Fruit fly (Drosophila melanogaster) whole organism, prepupa: ENCODE data around the gene yuri.

Source experiments
- CG10631 ChIP-seq: fragments of 200-800 bp; sonication (Bioruptor generic); optimal IDR thresholded peaks from 2 replicates; lab custom pipeline; 2016; ENCODE audit warnings: missing biosample characterization, missing genetic modification characterization
- CG11294 ChIP-seq: fragments of 200-800 bp; sonication (Bioruptor generic); IDR thresholded peaks from 2 replicates; pipeline ENCODE4 v1.3.6; 2022; ENCODE audit warnings: missing biosample characterization, missing genetic modification characterization
- CG11762 ChIP-seq: fragments of 200-800 bp; sonication (Bioruptor generic); optimal IDR thresholded peaks from 3 replicates; lab custom pipeline; 2016; ENCODE audit warnings: missing biosample characterization, missing genetic modification characterization; ENCODE audit not compliant: insufficient read depth
- CG1621 ChIP-seq: fragments of 200-800 bp; sonication (Bioruptor generic); optimal IDR thresholded peaks from 3 replicates; lab custom pipeline; 2018; ENCODE audit warnings: missing biosample characterization, mild to moderate bottlenecking, missing genetic modification characterization
- CG31627 ChIP-seq: fragments of 200-800 bp; sonication (Bioruptor generic); optimal IDR thresholded peaks from 3 replicates; lab custom pipeline; 2016; ENCODE audit warnings: missing biosample characterization, missing genetic modification characterization
- CG32006 ChIP-seq: fragments of 200-800 bp; sonication (Bioruptor generic); optimal IDR thresholded peaks from 3 replicates; lab custom pipeline; 2017; ENCODE audit warnings: missing biosample characterization, mild to moderate bottlenecking, missing genetic modification characterization
- CG3919 ChIP-seq: fragments of 200-800 bp; sonication (Bioruptor generic); optimal IDR thresholded peaks from 3 replicates; lab custom pipeline; 2016; ENCODE audit warnings: missing biosample characterization, missing genetic modification characterization
- CG6163 ChIP-seq: fragments of 200-800 bp; sonication (Bioruptor generic); IDR thresholded peaks from 3 replicates; pipeline ENCODE4 v1.3.6; 2022; ENCODE audit warnings: missing biosample characterization, missing genetic modification characterization
- CG6792 ChIP-seq: fragments of 200-800 bp; sonication (Bioruptor generic); optimal IDR thresholded peaks from 3 replicates; lab custom pipeline; 2016; ENCODE audit warnings: missing biosample characterization, missing genetic modification characterization
- CG6808 ChIP-seq: fragments of 200-800 bp; sonication (Bioruptor generic); optimal IDR thresholded peaks from 3 replicates; lab custom pipeline; 2017; ENCODE audit warnings: missing biosample characterization, missing genetic modification characterization, mild to moderate bottlenecking, moderate library complexity, missing genetic modification reagents
- CG6854 ChIP-seq: fragments of 200-800 bp; sonication (Bioruptor generic); optimal IDR thresholded peaks from 2 replicates; lab custom pipeline; 2017; ENCODE audit warnings: missing biosample characterization, mild to moderate bottlenecking, missing genetic modification characterization
- CG7368 ChIP-seq: fragments of 200-800 bp; sonication (Bioruptor generic); optimal IDR thresholded peaks from 3 replicates; lab custom pipeline; 2016; ENCODE audit warnings: missing biosample characterization, missing genetic modification characterization
- CG8319 ChIP-seq: fragments of 200-800 bp; sonication (Bioruptor generic); optimal IDR thresholded peaks from 3 replicates; lab custom pipeline; 2016; ENCODE audit warnings: missing biosample characterization, missing genetic modification characterization
- CG9139 ChIP-seq: fragments of 200-800 bp; sonication (Bioruptor generic); optimal IDR thresholded peaks from 3 replicates; lab custom pipeline; 2017; ENCODE audit warnings: missing biosample characterization, mild to moderate bottlenecking, missing genetic modification characterization
- Eip75B ChIP-seq: fragments of 200-800 bp; sonication (Bioruptor generic); optimal IDR thresholded peaks from 3 replicates; lab custom pipeline; 2016; ENCODE audit warnings: missing biosample characterization, missing genetic modification characterization
- Eip78C ChIP-seq: fragments of 200-800 bp; sonication (Bioruptor generic); peaks from one replicate; lab custom pipeline; 2016; ENCODE audit warnings: missing biosample characterization, missing genetic modification characterization
- Gug ChIP-seq: fragments of 200-800 bp; sonication (Bioruptor generic); IDR thresholded peaks from 2 replicates; pipeline ENCODE4 v1.3.6; 2022; ENCODE audit warnings: missing biosample characterization, missing genetic modification characterization
- Hr39 ChIP-seq: fragments of 200-800 bp; sonication (Bioruptor generic); optimal IDR thresholded peaks from 2 replicates; lab custom pipeline; 2016; ENCODE audit warnings: missing biosample characterization, missing genetic modification characterization
- Hr4 ChIP-seq: fragments of 200-800 bp; sonication (Bioruptor generic); optimal IDR thresholded peaks from 3 replicates; lab custom pipeline; 2016; ENCODE audit warnings: missing biosample characterization, missing genetic modification characterization
- Lpt ChIP-seq: fragments of 200-800 bp; sonication (Bioruptor generic); optimal IDR thresholded peaks from 3 replicates; lab custom pipeline; 2016; ENCODE audit warnings: missing biosample characterization, missing genetic modification characterization
- OdsH ChIP-seq: fragments of 200-800 bp; sonication (Bioruptor generic); optimal IDR thresholded peaks from 3 replicates; lab custom pipeline; 2016; ENCODE audit warnings: missing biosample characterization, missing genetic modification characterization
- Sox15 ChIP-seq: fragments of 200-800 bp; sonication (Bioruptor generic); optimal IDR thresholded peaks from 3 replicates; lab custom pipeline; 2016; ENCODE audit warnings: missing biosample characterization, missing genetic modification characterization
- cyc ChIP-seq: fragments of 200-800 bp; sonication (Bioruptor generic); optimal IDR thresholded peaks from 3 replicates; lab custom pipeline; 2016; ENCODE audit warnings: missing biosample characterization, missing genetic modification characterization
- dsx ChIP-seq: fragments of 200-800 bp; optimal IDR thresholded peaks from 3 replicates; lab custom pipeline; 2019; ENCODE audit warnings: missing biosample characterization, mild to moderate bottlenecking, missing genetic modification characterization, moderate library complexity; ENCODE audit not compliant: poor library complexity, severe bottlenecking
- eg ChIP-seq: fragments of 200-800 bp; sonication (Bioruptor generic); IDR thresholded peaks from 3 replicates; pipeline ENCODE4 v1.3.6; 2022; ENCODE audit warnings: missing biosample characterization, missing genetic modification characterization
- esn ChIP-seq: fragments of 200-800 bp; sonication (Bioruptor generic); optimal IDR thresholded peaks from 2 replicates; lab custom pipeline; 2016; ENCODE audit warnings: missing biosample characterization, mild to moderate bottlenecking, missing genetic modification characterization, moderate library complexity
- fd59A ChIP-seq: fragments of 200-800 bp; sonication (Bioruptor generic); optimal IDR thresholded peaks from 2 replicates; lab custom pipeline; 2017; ENCODE audit warnings: missing biosample characterization, mild to moderate bottlenecking, missing genetic modification characterization, missing genetic modification reagents
- fd85E ChIP-seq: fragments of 200-800 bp; sonication (Bioruptor generic); optimal IDR thresholded peaks from 3 replicates; lab custom pipeline; 2016; ENCODE audit warnings: missing biosample characterization, missing genetic modification characterization
- fkh ChIP-seq: fragments of 200-800 bp; sonication (Bioruptor generic); optimal IDR thresholded peaks from 3 replicates; lab custom pipeline; 2017; ENCODE audit warnings: missing biosample characterization, mild to moderate bottlenecking, missing genetic modification characterization, moderate library complexity
- lz ChIP-seq: fragments of 200-800 bp; sonication (Bioruptor generic); optimal IDR thresholded peaks from 3 replicates; lab custom pipeline; 2016; ENCODE audit warnings: missing biosample characterization, missing genetic modification characterization
- net ChIP-seq: fragments of 200-800 bp; sonication (Bioruptor generic); optimal IDR thresholded peaks from 3 replicates; lab custom pipeline; 2016; ENCODE audit warnings: missing biosample characterization, missing genetic modification characterization
- salr ChIP-seq, 2 experiments: fragments of 200-800 bp; sonication (Bioruptor generic); optimal IDR thresholded peaks; 3 replicates each; lab custom pipeline; 2016 to 2018; ENCODE audit warnings: missing biosample characterization in 2 of 2, missing genetic modification characterization in 2 of 2, mild to moderate bottlenecking in 1 of 2
- svp ChIP-seq: fragments of 200-800 bp; sonication (Bioruptor generic); peaks from one replicate; lab custom pipeline; 2016; ENCODE audit warnings: missing biosample characterization, missing genetic modification characterization
- topi ChIP-seq: fragments of 200-800 bp; sonication (Bioruptor generic); optimal IDR thresholded peaks from 3 replicates; lab custom pipeline; 2016; ENCODE audit warnings: missing biosample characterization, missing genetic modification characterization
- vri ChIP-seq: fragments of 200-800 bp; sonication (Bioruptor generic); optimal IDR thresholded peaks from 3 replicates; lab custom pipeline; 2016; ENCODE audit warnings: missing biosample characterization, mild to moderate bottlenecking, missing genetic modification characterization

The yuri gene

DNA sequence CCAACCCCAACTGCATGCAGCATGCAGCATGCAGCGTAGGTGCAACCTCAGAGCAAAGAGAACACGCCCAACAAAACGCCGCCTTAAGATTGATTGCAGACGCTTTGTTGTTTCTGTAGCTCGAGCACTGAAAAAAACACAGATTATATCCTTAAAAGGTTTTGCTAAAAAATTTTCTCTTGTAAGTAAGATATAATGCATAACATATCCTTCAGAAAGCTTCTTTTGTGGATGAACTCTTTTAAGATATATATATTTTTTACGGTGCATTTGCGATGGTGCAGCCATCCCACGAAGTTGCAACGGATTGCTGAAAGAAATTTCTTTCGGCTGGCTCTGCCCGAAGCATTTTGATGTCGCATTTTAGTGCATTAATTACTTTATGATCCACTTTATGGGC lies 11.3 kb upstream of the yuri start (continued):
- TF ChIP-seq CG10631: peak; percentile 60
- no peak for TF ChIP-seq salr (GFP tag; optimal IDR thresholded peaks at IDR 0.05; lab: Kevin White, UChicago)
- peak; percentile 25 for TF ChIP-seq CG6854 (GFP tag; lab: Kevin White, UChicago)
- TF ChIP-seq CG11294: no peak
- no peak for TF ChIP-seq fkh (GFP tag; lab: Kevin White, UChicago)
- peak; percentile 68 for TF ChIP-seq cyc
- no peak for TF ChIP-seq Gug (GFP tag; lab: Robert Waterston, UW)
- TF ChIP-seq Hr4 (GFP tag; lab: Kevin White, UChicago): peak; percentile 27
- no peak for TF ChIP-seq Lpt
- TF ChIP-seq CG31627 (GFP tag; lab: Kevin White, UChicago): peak; percentile 60
- TF ChIP-seq CG1621 (tag; lab: Kevin White, UChicago): no peak
- TF ChIP-seq CG7368 (GFP tag; lab: Kevin White, UChicago): peak; percentile 18
- TF ChIP-seq dsx (GFP tag; lab: Kevin White, UChicago): peak; percentile 36
- peak; percentile 3 for TF ChIP-seq fd59A (GFP tag; lab: Kevin White, UChicago)
- no peak for TF ChIP-seq CG9139 (GFP tag; lab: Kevin White, UChicago)

DNA sequence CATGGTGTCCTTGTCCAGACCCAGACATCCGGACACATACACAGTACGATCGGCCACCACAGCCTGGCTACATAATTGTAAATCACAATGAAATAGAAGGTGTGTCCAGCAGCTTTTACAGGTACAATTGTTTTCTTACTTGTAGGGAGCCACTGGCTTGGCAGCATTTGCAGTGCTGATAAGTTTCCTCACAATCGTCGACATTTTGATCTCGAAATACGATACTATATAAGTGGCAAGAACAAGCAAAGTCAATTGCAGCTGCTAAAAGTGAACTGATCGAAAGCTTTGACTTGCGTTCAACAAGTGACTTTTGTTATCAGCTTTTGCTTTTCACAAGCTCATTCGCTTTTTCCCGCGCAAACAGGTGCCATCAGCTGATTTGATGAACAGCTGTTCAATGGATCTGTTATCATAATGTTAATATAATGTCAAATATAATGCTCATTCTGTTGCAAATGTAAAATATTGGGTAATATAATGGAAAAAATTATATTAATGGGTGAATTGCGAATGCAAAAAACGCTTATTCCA lies 10.4 kb upstream of the yuri start, which contains the start of gene UK114:
TSS of gene UK114 (minus strand) at position 309 of the 534 bp plus-strand sequence.
- TF ChIP-seq CG31627 (GFP tag; lab: Kevin White, UChicago) (no peak), lz (GFP tag; lab: Kevin White, UChicago) (no peak), CG11294 (no peak), dsx (GFP tag; lab: Kevin White, UChicago) (peak; percentile 22), CG32006 (GFP tag; lab: Kevin White, UChicago) (no peak), net (GFP tag; lab: Kevin White, UChicago) (no peak), fd59A (GFP tag; lab: Kevin White, UChicago) (no peak), CG3919 (no peak), CG6808 (GFP tag; lab: Kevin White, UChicago) (no peak), Lpt (no peak), vri (GFP tag; lab: Kevin White, UChicago) (no peak), salr (GFP tag; optimal IDR thresholded peaks at IDR 0.05; lab: Kevin White, UChicago) (no peak), CG6163 (GFP tag; lab: Robert Waterston, UW) (0 out of 3 replicates have a peak, but pooled peaks have one; percentile 9), topi (GFP tag; lab: Kevin White, UChicago) (no peak), eg (no peak), fkh (GFP tag; lab: Kevin White, UChicago) (no peak), CG6854 (GFP tag; lab: Kevin White, UChicago) (no peak), CG6792 (GFP tag; lab: Kevin White, UChicago) (no peak), CG11762 (no peak), Hr39 (GFP tag; lab: Kevin White, UChicago) (no peak), OdsH (GFP tag; lab: Kevin White, UChicago) (no peak), CG8319 (GFP tag; lab: Kevin White, UChicago) (no peak), esn (GFP tag; lab: Kevin White, UChicago) (no peak), Eip78C (GFP tag; lab: Kevin White, UChicago) (peak; percentile 35), Eip75B (GFP tag; lab: Kevin White, UChicago) (no peak), fd85E (GFP tag; lab: Kevin White, UChicago) (no peak), svp (GFP tag; lab: Kevin White, UChicago) (peak; percentile 96)

- TF ChIP-seq salr (GFP tag; optimal IDR thresholded peaks at IDR 0.05; lab: Kevin White, UChicago) (no peak), OdsH (GFP tag; lab: Kevin White, UChicago) (no peak), Sox15 (GFP tag; lab: Kevin White, UChicago) (no peak), Eip75B (GFP tag; lab: Kevin White, UChicago) (no peak)
Measured at dm6 chr2L:15274292-15274691, 9.8 kb upstream of the yuri start.
